Worm (Caenorhabditis elegans): ENCODE data around the gene K12B6.9.

K12B6.9 gene

ce11 chrV:6292401-6292800 lies at the start of gene K12B6.9:
TSS of gene K12B6.9 (minus strand) at chrV:6292666.
- no peak for TF ChIP-seq unc-62 (GFP tag; optimal IDR thresholded peaks at IDR 0.05)

ce11 chrV:6341078-6341638 lies 48.7 kb upstream of the K12B6.9 start:
- TF ChIP-seq unc-62 (GFP tag; optimal IDR thresholded peaks at IDR 0.05), result no peak

DNA sequence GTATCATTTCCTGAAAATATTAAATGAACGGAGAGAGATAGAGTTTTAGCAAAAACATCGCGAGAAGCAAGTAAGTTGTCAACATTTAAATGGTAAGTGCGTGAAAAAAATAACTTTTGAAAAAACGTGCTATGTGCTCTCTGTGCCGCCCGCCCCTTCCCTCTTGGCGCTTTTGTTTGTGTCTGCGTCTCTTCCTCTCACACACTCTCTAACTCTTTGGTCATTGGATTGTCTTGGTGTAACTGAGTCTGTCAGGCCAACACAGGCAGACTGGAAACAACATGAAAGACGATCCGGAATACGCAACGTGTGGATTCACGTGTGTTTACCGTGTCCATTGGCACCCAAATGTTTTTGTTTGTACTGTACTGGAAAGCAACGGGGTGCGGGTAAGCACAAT lies 43.6 kb upstream of the K12B6.9 start, which contains the start of gene T28C12.6:
Gene T28C12.6 (minus strand): TSS at position 12 of the 400 bp plus-strand sequence.
- no peak for TF ChIP-seq unc-62 (GFP tag; optimal IDR thresholded peaks at IDR 0.05)

ce11 chrV:6335226-6335625 lies 42.8 kb upstream of the K12B6.9 start:
- TF ChIP-seq unc-62 (GFP tag; optimal IDR thresholded peaks at IDR 0.05), result no peak

DNA sequence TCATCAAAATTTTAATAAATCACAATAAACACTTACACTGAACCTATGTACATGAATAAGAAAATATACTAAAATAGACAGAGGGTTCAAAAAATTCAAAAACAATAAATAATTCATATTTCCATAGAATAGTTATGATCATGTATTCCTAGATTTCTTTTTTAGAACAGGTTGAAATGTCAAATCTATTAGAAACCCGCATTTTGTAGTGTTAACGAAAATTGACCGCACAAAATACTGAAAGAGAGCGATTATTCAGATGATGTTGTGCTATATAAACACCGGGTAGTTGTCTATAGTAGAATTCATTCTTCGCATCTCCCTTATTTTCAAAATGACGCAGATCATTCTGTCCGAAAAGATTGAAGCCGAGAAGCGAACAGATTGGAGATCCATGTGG lies 39.1 kb upstream of the K12B6.9 start, which contains the start of gene T28C12.1:
Gene T28C12.1 (plus strand): TSS at position 301 of the 400 bp plus-strand sequence.
- TF ChIP-seq unc-62 (GFP tag; optimal IDR thresholded peaks at IDR 0.05), result no peak

DNA sequence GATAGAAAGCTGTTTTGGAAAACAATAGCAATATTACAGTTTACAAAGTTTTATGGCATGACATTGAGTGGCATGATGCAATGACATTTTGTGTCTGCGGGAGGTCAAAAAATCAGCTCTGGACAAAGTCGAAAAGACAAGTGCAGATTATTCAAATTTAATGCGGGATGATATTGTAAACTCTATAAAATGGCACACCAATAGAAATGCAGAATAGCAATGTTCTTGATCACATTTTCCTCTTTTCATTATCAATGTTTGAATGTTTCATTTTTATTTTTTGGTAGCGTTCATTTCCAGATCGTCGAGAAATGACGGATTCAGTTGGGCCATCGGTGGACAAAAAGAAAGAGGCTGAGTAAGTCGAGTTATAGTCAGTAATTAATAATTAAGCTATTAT lies 36.4 kb upstream of the K12B6.9 start, which contains the start of gene T28C12.2:
Gene T28C12.2 (plus strand): TSS at position 301 of the 400 bp plus-strand sequence.
- no peak for TF ChIP-seq unc-62 (GFP tag; optimal IDR thresholded peaks at IDR 0.05)

ce11 chrV:6326980-6327379 lies 34.5 kb upstream of the K12B6.9 start, which contains the start of gene fbxa-202:
TSS of gene fbxa-202 (plus strand) at chrV:6327280.
- TF ChIP-seq unc-62 (GFP tag; optimal IDR thresholded peaks at IDR 0.05), result no peak

- TF ChIP-seq unc-62 (GFP tag; optimal IDR thresholded peaks at IDR 0.05), result no peak
Observed at ce11 chrV:6326394-6326793, 33.9 kb upstream of the K12B6.9 start.

- no peak for TF ChIP-seq unc-62 (GFP tag; optimal IDR thresholded peaks at IDR 0.05)
Observed at ce11 chrV:6323602-6324001, 31.1 kb upstream of the K12B6.9 start.

ce11 chrV:6322749-6323367 lies 30.4 kb upstream of the K12B6.9 start:
- no peak for TF ChIP-seq unc-62 (GFP tag; optimal IDR thresholded peaks at IDR 0.05)

ce11 chrV:6321733-6322198 lies 29.3 kb upstream of the K12B6.9 start, which contains the start of gene T28C12.15:
TSS of gene T28C12.15 (minus strand) at chrV:6321783.
- no peak for TF ChIP-seq unc-62 (GFP tag; optimal IDR thresholded peaks at IDR 0.05)

ce11 chrV:6321280-6321679 lies 28.8 kb upstream of the K12B6.9 start:
- no peak for TF ChIP-seq unc-62 (GFP tag; optimal IDR thresholded peaks at IDR 0.05)

ce11 chrV:6319358-6319757 lies 26.9 kb upstream of the K12B6.9 start:
- TF ChIP-seq unc-62 (GFP tag; optimal IDR thresholded peaks at IDR 0.05), result no peak

DNA sequence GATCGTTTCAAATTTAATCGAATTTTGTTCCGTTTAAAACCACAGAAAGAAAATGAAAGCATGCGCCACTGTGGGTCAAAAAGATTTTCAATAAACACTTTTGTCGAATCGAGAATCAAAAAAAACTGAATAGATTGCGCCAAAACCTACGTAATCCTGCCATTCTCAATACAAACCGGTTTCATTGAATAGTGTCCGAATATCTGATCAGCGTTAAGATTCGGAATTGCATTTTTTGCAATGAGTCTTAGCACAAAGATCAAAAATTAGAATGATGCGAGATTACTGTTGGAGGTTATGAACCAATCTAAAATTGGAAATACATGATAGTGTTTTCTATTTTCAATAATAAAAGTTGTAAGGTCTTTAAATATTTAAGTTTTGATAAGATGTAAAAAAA lies 25.5 kb upstream of the K12B6.9 start:
- no peak for TF ChIP-seq unc-62 (GFP tag; optimal IDR thresholded peaks at IDR 0.05)

- no peak for TF ChIP-seq unc-62 (GFP tag; optimal IDR thresholded peaks at IDR 0.05)
Observed at ce11 chrV:6316632-6317031, 24.2 kb upstream of the K12B6.9 start, which contains the start of gene cest-24. TSS of gene cest-24 (plus strand) at chrV:6316932.

DNA sequence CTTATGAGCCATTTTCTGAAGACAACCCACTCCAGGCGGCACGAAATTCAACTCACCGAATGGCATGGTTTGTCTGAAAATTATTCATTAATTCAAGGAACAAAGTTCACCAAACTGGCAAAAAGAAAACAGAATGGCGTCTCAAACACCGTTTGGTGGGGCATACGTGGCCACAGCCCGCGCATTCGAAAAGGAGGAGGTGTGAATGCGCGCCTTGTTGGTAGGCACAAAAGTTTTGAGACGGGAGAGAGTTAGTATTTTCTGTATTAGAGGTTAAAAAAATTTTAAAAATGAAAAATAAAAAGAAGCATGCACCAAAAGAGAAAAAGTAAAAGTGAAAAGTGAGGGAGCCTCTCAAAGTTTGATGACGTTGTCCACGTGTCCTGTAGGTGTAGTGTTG lies 19.5 kb upstream of the K12B6.9 start:
- TF ChIP-seq unc-62 (GFP tag; optimal IDR thresholded peaks at IDR 0.05), result no peak

ce11 chrV:6303471-6303870 lies 11.0 kb upstream of the K12B6.9 start, which contains the start of gene sago-1:
TSS of gene sago-1 (plus strand) at chrV:6303771.
- TF ChIP-seq unc-62 (GFP tag; optimal IDR thresholded peaks at IDR 0.05), result no peak
